Fruit fly (Drosophila melanogaster) whole organism, prepupa: ENCODE results near the gene osk.
A peak's percentile ranks its signal among the peaks of the same experiment; 100 is the strongest.

Experiments
- Blimp-1 ChIP-seq: fragments of 200-800 bp; sonication (Bioruptor generic); optimal IDR thresholded peaks from 3 replicates; lab custom pipeline; 2017; ENCODE audit warnings: missing biosample characterization, missing genetic modification characterization, mild to moderate bottlenecking, moderate library complexity, missing genetic modification reagents
- CG11294 ChIP-seq: fragments of 200-800 bp; sonication (Bioruptor generic); IDR thresholded peaks from 2 replicates; pipeline ENCODE4 v1.3.6; 2022; ENCODE audit warnings: missing biosample characterization, missing genetic modification characterization
- CG1621 ChIP-seq: fragments of 200-800 bp; sonication (Bioruptor generic); optimal IDR thresholded peaks from 3 replicates; lab custom pipeline; 2018; ENCODE audit warnings: missing biosample characterization, mild to moderate bottlenecking, missing genetic modification characterization
- CG16779 ChIP-seq: fragments of 200-800 bp; sonication (Bioruptor generic); optimal IDR thresholded peaks from 3 replicates; lab custom pipeline; 2017; ENCODE audit warnings: missing biosample characterization, mild to moderate bottlenecking, missing genetic modification characterization
- CG31627 ChIP-seq: fragments of 200-800 bp; sonication (Bioruptor generic); optimal IDR thresholded peaks from 3 replicates; lab custom pipeline; 2016; ENCODE audit warnings: missing biosample characterization, missing genetic modification characterization
- CG32006 ChIP-seq: fragments of 200-800 bp; sonication (Bioruptor generic); optimal IDR thresholded peaks from 3 replicates; lab custom pipeline; 2017; ENCODE audit warnings: missing biosample characterization, mild to moderate bottlenecking, missing genetic modification characterization
- CG34406 ChIP-seq: fragments of 200-800 bp; sonication (Bioruptor generic); optimal IDR thresholded peaks from 3 replicates; lab custom pipeline; 2016; ENCODE audit warnings: missing biosample characterization, missing genetic modification characterization
- CG3919 ChIP-seq: fragments of 200-800 bp; sonication (Bioruptor generic); optimal IDR thresholded peaks from 3 replicates; lab custom pipeline; 2016; ENCODE audit warnings: missing biosample characterization, missing genetic modification characterization
- CG4318 ChIP-seq: fragments of 200-800 bp; sonication (Bioruptor generic); optimal IDR thresholded peaks from 3 replicates; lab custom pipeline; 2017; ENCODE audit warnings: missing biosample characterization, mild to moderate bottlenecking, missing genetic modification characterization
- CG6808 ChIP-seq: fragments of 200-800 bp; sonication (Bioruptor generic); optimal IDR thresholded peaks from 3 replicates; lab custom pipeline; 2017; ENCODE audit warnings: missing biosample characterization, missing genetic modification characterization, mild to moderate bottlenecking, moderate library complexity, missing genetic modification reagents
- CG6854 ChIP-seq: fragments of 200-800 bp; sonication (Bioruptor generic); optimal IDR thresholded peaks from 2 replicates; lab custom pipeline; 2017; ENCODE audit warnings: missing biosample characterization, mild to moderate bottlenecking, missing genetic modification characterization
- CG7368 ChIP-seq: fragments of 200-800 bp; sonication (Bioruptor generic); optimal IDR thresholded peaks from 3 replicates; lab custom pipeline; 2016; ENCODE audit warnings: missing biosample characterization, missing genetic modification characterization
- CG8632 ChIP-seq: fragments of 200-800 bp; sonication (Bioruptor generic); optimal IDR thresholded peaks from 3 replicates; lab custom pipeline; 2016; ENCODE audit warnings: missing biosample characterization, missing genetic modification characterization
- Eip75B ChIP-seq: fragments of 200-800 bp; sonication (Bioruptor generic); optimal IDR thresholded peaks from 3 replicates; lab custom pipeline; 2016; ENCODE audit warnings: missing biosample characterization, missing genetic modification characterization
- Eip78C ChIP-seq: fragments of 200-800 bp; sonication (Bioruptor generic); peaks from one replicate; lab custom pipeline; 2016; ENCODE audit warnings: missing biosample characterization, missing genetic modification characterization
- Eip93F ChIP-seq: fragments of 200-800 bp; sonication (Bioruptor generic); optimal IDR thresholded peaks from 2 replicates; lab custom pipeline; 2016; ENCODE audit warnings: missing biosample characterization, mild to moderate bottlenecking, missing genetic modification characterization
- Ets21C ChIP-seq: fragments of 200-800 bp; sonication (Bioruptor generic); optimal IDR thresholded peaks from 3 replicates; lab custom pipeline; 2016; ENCODE audit warnings: missing biosample characterization, missing genetic modification characterization
- Gug ChIP-seq: fragments of 200-800 bp; sonication (Bioruptor generic); IDR thresholded peaks from 2 replicates; pipeline ENCODE4 v1.3.6; 2022; ENCODE audit warnings: missing biosample characterization, missing genetic modification characterization
- Hr38 ChIP-seq: sonication (Bioruptor generic); optimal IDR thresholded peaks from 2 replicates; lab custom pipeline; 2016; ENCODE audit warnings: missing biosample characterization, missing genetic modification characterization
- Hr39 ChIP-seq: fragments of 200-800 bp; sonication (Bioruptor generic); optimal IDR thresholded peaks from 2 replicates; lab custom pipeline; 2016; ENCODE audit warnings: missing biosample characterization, missing genetic modification characterization
- Met ChIP-seq: fragments of 200-800 bp; sonication (Bioruptor generic); optimal IDR thresholded peaks from 3 replicates; lab custom pipeline; 2016; ENCODE audit warnings: missing biosample characterization, missing genetic modification characterization
- OdsH ChIP-seq: fragments of 200-800 bp; sonication (Bioruptor generic); optimal IDR thresholded peaks from 3 replicates; lab custom pipeline; 2016; ENCODE audit warnings: missing biosample characterization, missing genetic modification characterization
- Smox ChIP-seq: fragments of 200-800 bp; sonication (Bioruptor generic); optimal IDR thresholded peaks from 3 replicates; lab custom pipeline; 2016; ENCODE audit warnings: missing biosample characterization, missing genetic modification characterization
- Sox15 ChIP-seq: fragments of 200-800 bp; sonication (Bioruptor generic); optimal IDR thresholded peaks from 3 replicates; lab custom pipeline; 2016; ENCODE audit warnings: missing biosample characterization, missing genetic modification characterization
- achi ChIP-seq: fragments of 200-800 bp; sonication (Bioruptor generic); optimal IDR thresholded peaks from 3 replicates; lab custom pipeline; 2016; ENCODE audit warnings: missing biosample characterization, missing genetic modification characterization
- acj6 ChIP-seq: fragments of 200-800 bp; sonication (Bioruptor generic); optimal IDR thresholded peaks from 3 replicates; lab custom pipeline; 2016; ENCODE audit warnings: missing biosample characterization, missing genetic modification characterization
- dac ChIP-seq: fragments of 200-800 bp; sonication (Bioruptor generic); optimal IDR thresholded peaks from 2 replicates; lab custom pipeline; 2017; ENCODE audit warnings: missing biosample characterization, mild to moderate bottlenecking, missing genetic modification characterization
- dsx ChIP-seq: fragments of 200-800 bp; optimal IDR thresholded peaks from 3 replicates; lab custom pipeline; 2019; ENCODE audit warnings: missing biosample characterization, mild to moderate bottlenecking, missing genetic modification characterization, moderate library complexity; ENCODE audit not compliant: poor library complexity, severe bottlenecking
- eg ChIP-seq: fragments of 200-800 bp; sonication (Bioruptor generic); IDR thresholded peaks from 3 replicates; pipeline ENCODE4 v1.3.6; 2022; ENCODE audit warnings: missing biosample characterization, missing genetic modification characterization
- esn ChIP-seq: fragments of 200-800 bp; sonication (Bioruptor generic); optimal IDR thresholded peaks from 2 replicates; lab custom pipeline; 2016; ENCODE audit warnings: missing biosample characterization, mild to moderate bottlenecking, missing genetic modification characterization, moderate library complexity
- fd85E ChIP-seq: fragments of 200-800 bp; sonication (Bioruptor generic); optimal IDR thresholded peaks from 3 replicates; lab custom pipeline; 2016; ENCODE audit warnings: missing biosample characterization, missing genetic modification characterization
- fkh ChIP-seq: fragments of 200-800 bp; sonication (Bioruptor generic); optimal IDR thresholded peaks from 3 replicates; lab custom pipeline; 2017; ENCODE audit warnings: missing biosample characterization, mild to moderate bottlenecking, missing genetic modification characterization, moderate library complexity
- lz ChIP-seq: fragments of 200-800 bp; sonication (Bioruptor generic); optimal IDR thresholded peaks from 3 replicates; lab custom pipeline; 2016; ENCODE audit warnings: missing biosample characterization, missing genetic modification characterization
- net ChIP-seq: fragments of 200-800 bp; sonication (Bioruptor generic); optimal IDR thresholded peaks from 3 replicates; lab custom pipeline; 2016; ENCODE audit warnings: missing biosample characterization, missing genetic modification characterization
- pdm3 ChIP-seq: fragments of 200-800 bp; sonication (Bioruptor generic); optimal IDR thresholded peaks from 3 replicates; lab custom pipeline; 2016; ENCODE audit warnings: missing biosample characterization, missing genetic modification characterization
- salr ChIP-seq, 2 experiments: fragments of 200-800 bp; sonication (Bioruptor generic); optimal IDR thresholded peaks; 3 replicates each; lab custom pipeline; 2016 to 2018; ENCODE audit warnings: missing biosample characterization in 2 of 2, missing genetic modification characterization in 2 of 2, mild to moderate bottlenecking in 1 of 2
- spab ChIP-seq: fragments of 200-800 bp; sonication (Bioruptor generic); optimal IDR thresholded peaks from 2 replicates; lab custom pipeline; 2017; ENCODE audit warnings: missing biosample characterization, mild to moderate bottlenecking, missing genetic modification characterization, missing genetic modification reagents
- ss ChIP-seq, 2 experiments: fragments of 200-800 bp; sonication (Bioruptor generic); optimal IDR thresholded peaks; 2 replicates in 1 of 2; 3 replicates in 1 of 2; lab custom pipeline; 2017 to 2018; ENCODE audit warnings: mild to moderate bottlenecking in 2 of 2, missing biosample characterization in 2 of 2, missing genetic modification characterization in 2 of 2, moderate library complexity in 1 of 2
- topi ChIP-seq: fragments of 200-800 bp; sonication (Bioruptor generic); optimal IDR thresholded peaks from 3 replicates; lab custom pipeline; 2016; ENCODE audit warnings: missing biosample characterization, missing genetic modification characterization
- vri ChIP-seq: fragments of 200-800 bp; sonication (Bioruptor generic); optimal IDR thresholded peaks from 3 replicates; lab custom pipeline; 2016; ENCODE audit warnings: missing biosample characterization, mild to moderate bottlenecking, missing genetic modification characterization

osk gene

DNA sequence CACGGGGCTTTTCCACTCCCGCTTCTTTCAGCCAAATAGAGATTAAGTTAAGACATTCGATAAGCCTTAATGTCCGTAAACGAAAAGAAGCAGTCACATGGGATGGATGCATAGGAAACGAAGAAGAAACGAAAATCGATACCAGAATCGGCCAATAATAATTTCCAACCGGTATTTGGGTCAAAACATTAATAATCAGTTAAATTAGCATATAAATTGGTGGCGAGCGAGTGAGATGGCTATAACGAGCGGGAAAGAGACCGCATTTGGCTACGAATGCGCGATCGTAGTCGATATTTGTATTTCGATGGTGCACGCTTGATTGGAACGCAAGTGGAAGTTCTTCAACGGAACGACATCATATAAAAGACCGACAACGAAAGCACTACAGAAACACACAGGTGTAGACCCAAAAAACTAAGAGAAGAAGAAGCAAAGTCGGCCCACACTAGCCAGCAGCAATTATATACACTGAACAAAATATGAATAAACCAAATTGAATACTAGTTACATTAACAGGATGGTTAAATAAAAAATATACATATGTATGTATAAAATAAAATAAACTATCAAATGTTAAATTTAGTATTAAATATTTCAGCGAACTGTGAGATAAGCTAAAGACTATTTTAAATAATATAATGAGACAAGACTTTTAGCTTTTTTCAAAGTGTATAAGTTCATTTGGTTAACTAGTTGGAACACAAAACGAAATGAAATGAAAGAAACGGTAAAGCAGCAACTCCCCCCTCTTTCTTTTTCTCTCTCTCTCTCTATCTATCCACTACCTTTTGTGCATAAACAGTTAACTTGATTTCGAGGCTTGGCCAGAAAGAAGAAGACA, 19.8 kb downstream of the osk start (continued):
- TF ChIP-seq esn (no peak), achi (no peak), salr (GFP tag; optimal IDR thresholded peaks at IDR 0.05; lab: Kevin White, UChicago) (peak in 1 of 2 experiments; percentile 7), CG32006 (GFP tag; lab: Kevin White, UChicago) (peak; percentile 67), Eip78C (peak; percentile 8), fd85E (GFP tag; lab: Kevin White, UChicago) (no peak), CG31627 (GFP tag; lab: Kevin White, UChicago) (no peak), ss (GFP tag; optimal IDR thresholded peaks at IDR 0.05; lab: Kevin White, UChicago) (no peak), CG3919 (no peak), CG1621 (tag; lab: Kevin White, UChicago) (no peak), CG11294 (GFP tag; lab: Robert Waterston, UW) (no peak), CG8632 (GFP tag; lab: Kevin White, UChicago) (no peak), Ets21C (no peak), Blimp-1 (GFP tag; lab: Kevin White, UChicago) (no peak), pdm3 (GFP tag; lab: Kevin White, UChicago) (no peak), Sox15 (GFP tag; lab: Kevin White, UChicago) (no peak)

DNA sequence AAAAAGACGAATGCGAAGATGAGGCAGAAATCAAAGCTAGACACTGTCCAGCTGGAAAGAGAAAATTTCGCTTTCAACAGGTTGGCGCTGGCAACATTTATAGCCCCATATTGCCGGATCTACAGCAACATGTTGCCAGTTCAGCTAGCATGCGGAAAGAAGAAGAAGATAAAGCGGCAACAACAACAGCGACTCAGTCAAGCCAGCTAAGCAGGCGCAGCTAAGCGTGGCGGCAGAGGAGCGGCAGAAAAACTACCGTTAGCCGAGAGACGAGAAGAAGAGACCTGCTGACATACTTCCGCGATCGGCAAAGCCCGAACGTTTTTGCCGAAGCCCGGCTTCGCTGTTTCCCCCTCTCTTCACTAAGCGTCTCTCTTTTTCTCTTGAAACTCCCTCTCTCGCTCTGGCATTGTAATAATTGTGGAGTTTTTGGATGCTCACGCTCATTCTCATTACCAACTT, 20.5 kb downstream of the osk start:
- no peak for TF ChIP-seq CG31627 (GFP tag; lab: Kevin White, UChicago)
- peak; percentile 23 for TF ChIP-seq CG1621 (tag; lab: Kevin White, UChicago)
- TF ChIP-seq CG4318 (GFP tag; lab: Kevin White, UChicago), result no peak
- TF ChIP-seq CG32006 (GFP tag; lab: Kevin White, UChicago), result no peak
- TF ChIP-seq Eip78C, result no peak
- no peak for TF ChIP-seq Hr38
- no peak for TF ChIP-seq acj6
- peak; percentile 33 for TF ChIP-seq Blimp-1 (GFP tag; lab: Kevin White, UChicago)
- TF ChIP-seq CG7368 (GFP tag; lab: Kevin White, UChicago), result no peak
- TF ChIP-seq dsx (GFP tag; lab: Kevin White, UChicago), result peak; percentile 5
- no peak for TF ChIP-seq CG16779 (tag; lab: Kevin White, UChicago)
- no peak for TF ChIP-seq Ets21C
- TF ChIP-seq esn, result no peak
- peak; percentile 17; the same call in 1 of the 3 replicates for TF ChIP-seq eg
- TF ChIP-seq topi (GFP tag; lab: Kevin White, UChicago), result no peak
- TF ChIP-seq CG3919, result no peak
- no peak for TF ChIP-seq lz
- no peak for TF ChIP-seq spab
- no peak for TF ChIP-seq Met (GFP tag; lab: Kevin White, UChicago)
- no peak for TF ChIP-seq pdm3 (GFP tag; lab: Kevin White, UChicago)
- no peak for TF ChIP-seq Gug (GFP tag; lab: Robert Waterston, UW)
- TF ChIP-seq CG6854 (GFP tag; lab: Kevin White, UChicago), result peak; percentile 35
- no peak for TF ChIP-seq CG8632 (GFP tag; lab: Kevin White, UChicago)
- no peak for TF ChIP-seq CG6808 (GFP tag; lab: Kevin White, UChicago)
- peak; percentile 74 for TF ChIP-seq Eip75B (GFP tag; lab: Kevin White, UChicago)

DNA sequence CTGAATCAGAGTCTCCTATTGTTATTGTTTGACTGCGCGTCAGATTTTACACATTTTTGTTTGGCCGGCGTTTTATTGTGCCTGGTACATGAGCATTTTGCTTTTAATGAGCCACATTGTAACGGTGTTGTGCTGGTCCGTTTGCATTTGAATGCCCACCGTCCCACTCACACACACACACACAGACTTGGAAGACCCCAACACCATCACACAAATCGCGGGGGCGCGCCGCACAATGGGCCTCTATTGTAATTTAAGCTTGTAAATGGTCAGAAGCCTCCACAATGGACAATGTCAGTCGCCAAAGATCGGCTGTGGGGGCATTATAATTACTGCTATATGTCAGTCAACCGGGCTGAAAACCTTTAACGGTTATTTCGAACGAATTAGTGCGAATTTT, 21.4 kb downstream of the osk start:
- TF ChIP-seq CG6808 (GFP tag; lab: Kevin White, UChicago) (no peak), Hr39 (GFP tag; lab: Kevin White, UChicago) (no peak), dac (no peak), topi (GFP tag; lab: Kevin White, UChicago) (no peak), spab (no peak), fkh (no peak), CG32006 (GFP tag; lab: Kevin White, UChicago) (no peak), CG34406 (GFP tag; lab: Kevin White, UChicago) (no peak), Blimp-1 (GFP tag; lab: Kevin White, UChicago) (no peak), Smox (no peak), CG1621 (tag; lab: Kevin White, UChicago) (no peak), vri (GFP tag; lab: Kevin White, UChicago) (no peak), Eip78C (no peak), OdsH (GFP tag; lab: Kevin White, UChicago) (no peak), Eip93F (GFP tag; lab: Kevin White, UChicago) (no peak), net (GFP tag; lab: Kevin White, UChicago) (no peak)
